Fruit fly (Drosophila melanogaster): ENCODE measurements around the gene PIG-C.

The PIG-C gene

dm6 chr3L:3276930-3277329, 42.1 kb downstream of the PIG-C start:
- no peak for TF ChIP-seq rn (GFP tag; IDR thresholded peaks at IDR 0.05)
- no peak for TF ChIP-seq CG4496 (GFP tag; IDR thresholded peaks at IDR 0.05)
- no peak for TF ChIP-seq CG8301 (tag; optimal IDR thresholded peaks at IDR 0.05)
- peak; percentile 53 for TF ChIP-seq D1 (tag; optimal IDR thresholded peaks at IDR 0.05)
- no peak for TF ChIP-seq CG10348 (GFP tag; IDR thresholded peaks at IDR 0.05)
- TF ChIP-seq CG12605 (GFP tag; IDR thresholded peaks at IDR 0.05), result no peak
- no peak for TF ChIP-seq CG32121 (GFP tag; IDR thresholded peaks at IDR 0.05)
- TF ChIP-seq Snoo (tag; optimal IDR thresholded peaks at IDR 0.05), result no peak
- peak; percentile 10 for TF ChIP-seq EcR (GFP tag; optimal IDR thresholded peaks at IDR 0.05)
- no peak for TF ChIP-seq Ets98B (GFP tag; IDR thresholded peaks at IDR 0.05)

DNA sequence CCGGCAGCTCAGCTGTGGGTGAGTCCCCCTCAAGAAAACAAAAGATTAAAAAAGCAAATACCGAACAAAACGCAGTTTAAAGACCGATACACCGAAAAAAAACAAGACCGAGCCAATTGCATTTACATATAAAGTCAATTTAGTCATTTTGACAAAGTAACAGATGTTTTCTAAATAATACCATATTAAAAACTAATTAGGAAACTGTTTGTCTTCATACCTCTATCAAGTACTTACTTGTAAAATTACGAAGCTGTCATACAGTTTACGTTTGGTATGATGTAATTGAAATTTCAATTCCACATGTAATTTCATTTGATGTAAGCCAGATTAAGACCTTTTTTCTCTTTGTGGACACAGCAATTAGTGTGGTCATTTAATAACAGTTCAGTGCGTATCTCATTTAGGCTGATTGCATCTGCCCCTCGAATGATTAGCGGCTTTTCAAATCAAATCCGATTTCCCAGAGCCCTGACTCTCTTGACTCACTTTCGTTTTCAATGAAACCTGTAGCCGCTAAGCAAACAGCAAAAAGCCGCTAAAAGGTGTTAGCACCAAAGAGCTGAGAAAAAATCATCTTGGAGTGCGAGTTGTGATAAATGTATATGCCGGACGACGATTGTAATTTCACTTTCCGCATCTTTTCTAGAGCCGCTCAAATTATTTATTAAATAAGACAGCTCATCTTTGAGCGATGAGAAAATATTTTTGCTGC, 44.4 kb downstream of the PIG-C start:
- TF ChIP-seq CG9948 (tag; optimal IDR thresholded peaks at IDR 0.05) (peak; percentile 7), D1 (tag; optimal IDR thresholded peaks at IDR 0.05) (no peak), CG17806 (tag; optimal IDR thresholded peaks at IDR 0.05) (peak; percentile 4), CG14655 (GFP tag; optimal IDR thresholded peaks at IDR 0.05) (peak; percentile 8), CG8159 (tag; optimal IDR thresholded peaks at IDR 0.05) (peak; percentile 34), Snoo (tag; optimal IDR thresholded peaks at IDR 0.05) (no peak), CG32121 (GFP tag; IDR thresholded peaks at IDR 0.05) (no peak)

dm6 chr3L:3270736-3271135, 48.3 kb downstream of the PIG-C start, which contains the start of gene CG14960:
Gene CG14960 (plus strand): TSS chr3L:3271036.
- TF ChIP-seq Snoo (tag; optimal IDR thresholded peaks at IDR 0.05) (no peak), CG4496 (GFP tag; IDR thresholded peaks at IDR 0.05) (0 out of 3 replicates have a peak, but pooled peaks have one; percentile 22), CG17806 (tag; optimal IDR thresholded peaks at IDR 0.05) (no peak), CG15710 (tag; optimal IDR thresholded peaks at IDR 0.05) (no peak)

dm6 chr3L:3268161-3268560, 50.9 kb downstream of the PIG-C start, which contains the start of gene CG34265:
Gene CG34265 (plus strand): TSS chr3L:3268461.
- TF ChIP-seq Pif1B (GFP tag; optimal IDR thresholded peaks at IDR 0.05), result no peak
- no peak for TF ChIP-seq CG14655 (GFP tag; optimal IDR thresholded peaks at IDR 0.05)
- TF ChIP-seq CG15710 (tag; optimal IDR thresholded peaks at IDR 0.05), result no peak
- TF ChIP-seq CG10348 (GFP tag; IDR thresholded peaks at IDR 0.05), result no peak
- TF ChIP-seq CG8301 (tag; optimal IDR thresholded peaks at IDR 0.05), result no peak
- no peak for TF ChIP-seq CG9948 (tag; optimal IDR thresholded peaks at IDR 0.05)
- no peak for TF ChIP-seq D1 (tag; optimal IDR thresholded peaks at IDR 0.05)
- no peak for TF ChIP-seq Snoo (tag; optimal IDR thresholded peaks at IDR 0.05)
- TF ChIP-seq CG32121 (GFP tag; IDR thresholded peaks at IDR 0.05), result no peak
- TF ChIP-seq Pif1A (GFP tag; optimal IDR thresholded peaks at IDR 0.05), result no peak

Data from whole organism, pupa.